Worm (Caenorhabditis elegans): ENCODE measurements around the gene fbxa-136.

- TF ChIP-seq pqm-1 (tag; optimal IDR thresholded peaks at IDR 0.05), result no peak
- TF ChIP-seq nhr-237 (tag; optimal IDR thresholded peaks at IDR 0.05), result no peak
- no peak for TF ChIP-seq elt-2 (tag; optimal IDR thresholded peaks at IDR 0.05)
- TF ChIP-seq fkh-10 (GFP tag; optimal IDR thresholded peaks at IDR 0.05), result no peak
- TF ChIP-seq sea-2 (GFP tag; optimal IDR thresholded peaks at IDR 0.05), result no peak
- TF ChIP-seq fkh-2 (tag; optimal IDR thresholded peaks at IDR 0.05), result no peak
- no peak for TF ChIP-seq ceh-82 (tag; optimal IDR thresholded peaks at IDR 0.05)
- TF ChIP-seq pha-4 (tag; optimal IDR thresholded peaks at IDR 0.05), result no peak
- TF ChIP-seq nhr-11 (tag; optimal IDR thresholded peaks at IDR 0.05), result no peak
- TF ChIP-seq nhr-77 (tag; optimal IDR thresholded peaks at IDR 0.05), result no peak
Observed at ce11 chrV:17558946-17559345, 38.1 kb downstream of the fbxa-136 start, which contains the start of gene fbxa-172.

Measured in whole organism, L3 larva.